Worm (Caenorhabditis elegans): ENCODE data around the gene grl-12.

The grl-12 gene

DNA sequence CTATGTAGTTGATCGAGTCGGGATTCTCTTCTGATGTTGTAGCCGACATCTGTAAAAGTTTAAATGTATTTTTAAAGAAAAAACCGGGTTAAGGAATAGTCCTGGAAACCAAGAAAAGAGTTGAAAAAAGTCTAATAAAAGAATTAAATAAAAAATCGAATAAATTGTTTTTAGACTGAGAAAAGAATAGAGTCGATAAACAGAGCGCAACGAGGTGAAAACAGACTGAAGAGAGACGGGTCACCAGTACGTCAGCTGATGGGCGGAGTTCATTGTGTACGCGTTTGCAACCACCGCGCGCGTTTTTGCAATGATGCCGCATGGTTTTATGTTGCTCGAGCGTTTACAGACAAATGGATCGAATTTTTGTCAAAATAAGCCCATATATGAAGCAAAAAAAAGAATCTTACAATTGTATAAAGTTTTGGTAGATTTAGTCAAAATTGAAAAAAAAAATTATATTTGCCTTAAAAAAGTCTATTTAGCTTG, 5.5 kb downstream of the grl-12 start, which contains the start of gene atg-18 (continued):
- TF ChIP-seq R02D3.7 (tag; optimal IDR thresholded peaks at IDR 0.05), result no peak
- no peak for TF ChIP-seq nhr-25 (tag; optimal IDR thresholded peaks at IDR 0.05)

DNA sequence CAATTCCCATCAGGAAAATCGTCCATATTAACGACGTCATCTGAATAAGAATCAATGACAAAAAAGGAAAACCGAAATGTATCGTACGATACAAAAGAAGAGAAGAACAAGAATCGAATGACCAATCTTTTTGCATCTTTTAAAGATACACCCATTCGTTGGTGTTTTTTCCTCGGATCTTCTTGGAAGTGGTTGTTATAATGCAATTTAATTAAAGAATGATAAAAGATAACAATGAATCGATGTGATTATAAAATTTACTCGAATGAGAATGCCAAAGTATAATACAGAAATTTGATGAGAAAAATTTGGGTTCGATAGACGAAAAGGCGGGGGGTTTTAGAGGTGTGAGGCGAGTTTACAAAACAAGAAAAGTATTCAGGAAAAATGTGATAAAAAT, 7.8 kb downstream of the grl-12 start, which contains the start of gene F41E6.12:
Gene F41E6.12, minus strand, starts transcription at position 101 of the 400 bp plus-strand sequence.
- TF ChIP-seq ztf-11 (tag; optimal IDR thresholded peaks at IDR 0.05) (no peak), nhr-129 (tag; optimal IDR thresholded peaks at IDR 0.05) (no peak), R02D3.7 (tag; optimal IDR thresholded peaks at IDR 0.05) (no peak), ZK546.5 (tag; optimal IDR thresholded peaks at IDR 0.05) (no peak), sma-9 (GFP tag; optimal IDR thresholded peaks at IDR 0.05) (no peak), sma-9 (tag; optimal IDR thresholded peaks at IDR 0.05) (no peak)

- TF ChIP-seq ceh-82 (tag; optimal IDR thresholded peaks at IDR 0.05), result no peak
- TF ChIP-seq lin-39 (tag; optimal IDR thresholded peaks at IDR 0.05), result no peak
- TF ChIP-seq dmd-4 (tag; optimal IDR thresholded peaks at IDR 0.05), result no peak
- no peak for TF ChIP-seq nhr-12 (tag; optimal IDR thresholded peaks at IDR 0.05)
- no peak for TF ChIP-seq unc-39 (tag; optimal IDR thresholded peaks at IDR 0.05)
- no peak for TF ChIP-seq ztf-11 (tag; optimal IDR thresholded peaks at IDR 0.05)
- TF ChIP-seq gmeb-1 (tag; optimal IDR thresholded peaks at IDR 0.05), result no peak
- TF ChIP-seq C34F6.9 (tag; optimal IDR thresholded peaks at IDR 0.05), result no peak
- no peak for TF ChIP-seq ama-1 (optimal IDR thresholded peaks at IDR 0.05)
- TF ChIP-seq mab-5 (tag; optimal IDR thresholded peaks at IDR 0.05), result no peak
- TF ChIP-seq sem-4 (tag; optimal IDR thresholded peaks at IDR 0.05), result no peak
- TF ChIP-seq lsy-2 (tag; optimal IDR thresholded peaks at IDR 0.05), result no peak
- TF ChIP-seq sma-9 (GFP tag; optimal IDR thresholded peaks at IDR 0.05), result no peak
- no peak for TF ChIP-seq sma-9 (tag; optimal IDR thresholded peaks at IDR 0.05)
- no peak for TF ChIP-seq skn-1 (tag; optimal IDR thresholded peaks at IDR 0.05)
- no peak for TF ChIP-seq elt-3 (tag; optimal IDR thresholded peaks at IDR 0.05)
Observed at ce11 chrV:8627580-8627979, 9.2 kb downstream of the grl-12 start.

DNA sequence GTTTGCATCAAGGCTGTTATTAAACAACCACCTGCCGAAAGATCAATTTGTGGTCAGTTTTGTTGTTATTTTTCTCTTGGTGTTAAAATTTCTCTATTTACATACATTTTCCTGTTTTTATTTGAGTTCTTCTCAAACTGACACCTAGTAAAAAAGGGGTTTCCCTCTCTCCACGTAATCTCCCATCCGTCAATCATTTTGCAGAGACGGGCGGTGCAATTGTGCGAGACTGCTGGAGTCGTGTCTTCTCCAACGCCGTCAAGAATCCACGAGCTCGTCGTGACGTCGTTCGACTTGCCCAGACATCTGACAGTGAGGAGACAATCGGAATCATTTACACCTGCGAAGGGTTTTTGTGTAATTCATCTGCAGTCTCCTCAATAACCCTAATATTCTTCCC, 10.4 kb downstream of the grl-12 start:
- TF ChIP-seq nhr-12 (tag; optimal IDR thresholded peaks at IDR 0.05) (no peak), ztf-1 (GFP tag; conservative IDR thresholded peaks at IDR 0.05) (no peak)

- TF ChIP-seq fos-1 (tag; optimal IDR thresholded peaks at IDR 0.05) (no peak), unc-55 (GFP tag; optimal IDR thresholded peaks at IDR 0.05) (peak; percentile 10), unc-62 (GFP tag; optimal IDR thresholded peaks at IDR 0.05) (no peak)
Observed at ce11 chrV:8623754-8624153, 13.1 kb downstream of the grl-12 start, which contains the start of gene F41E6.17. Gene F41E6.17, plus strand, starts transcription at chrV:8624101.

DNA sequence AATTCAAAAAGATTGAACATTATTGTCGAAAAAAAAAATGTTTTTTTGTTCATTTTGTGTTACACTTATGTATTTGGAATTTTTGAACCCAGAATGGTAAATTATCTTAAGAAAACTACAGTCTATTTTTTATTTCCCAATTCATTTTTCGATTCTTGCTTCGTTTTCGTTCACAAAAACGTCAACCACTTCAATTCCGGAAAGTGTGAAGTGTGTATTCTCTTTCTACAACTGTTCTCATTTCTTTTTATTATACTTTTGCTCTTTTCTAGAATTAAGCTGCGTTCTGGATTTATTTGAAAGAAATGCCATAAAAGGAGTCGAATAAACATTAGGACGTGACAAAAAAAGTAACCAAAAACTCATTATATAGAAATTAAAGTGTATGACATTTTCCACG, 14.5 kb downstream of the grl-12 start, which contains the start of gene F41E6.1:
Gene F41E6.1, plus strand, starts transcription at position 301 of the 400 bp plus-strand sequence.
- TF ChIP-seq nhr-11 (tag; optimal IDR thresholded peaks at IDR 0.05) (no peak), ztf-11 (tag; optimal IDR thresholded peaks at IDR 0.05) (no peak)

DNA sequence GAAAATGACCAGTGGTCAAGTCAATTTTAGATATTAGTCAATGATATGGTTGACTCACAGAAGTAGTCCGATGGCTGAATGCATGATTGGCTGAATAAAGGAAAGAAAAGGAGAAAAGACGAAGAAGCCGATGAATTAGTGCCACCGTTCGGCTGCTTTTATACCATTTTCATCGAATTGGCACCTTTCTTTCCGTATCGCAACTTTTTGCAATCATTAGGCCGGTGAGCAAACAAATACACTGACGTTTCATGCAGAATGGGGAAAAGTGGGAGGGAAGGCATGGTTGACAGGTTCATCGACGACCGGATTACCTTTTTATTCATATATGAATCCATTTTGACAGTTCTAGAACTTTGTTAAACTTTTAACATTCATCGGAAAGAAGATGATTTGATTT, 15.6 kb downstream of the grl-12 start, which contains the start of gene idpc-2:
Gene idpc-2, minus strand, starts transcription at position 101 of the 400 bp plus-strand sequence.
- TF ChIP-seq nhr-6 (tag; optimal IDR thresholded peaks at IDR 0.05) (no peak), aly-2 (tag; optimal IDR thresholded peaks at IDR 0.05) (no peak), nhr-129 (tag; optimal IDR thresholded peaks at IDR 0.05) (no peak), ama-1 (optimal IDR thresholded peaks at IDR 0.05) (no peak), sma-9 (GFP tag; optimal IDR thresholded peaks at IDR 0.05) (no peak), sma-9 (tag; optimal IDR thresholded peaks at IDR 0.05) (no peak), nhr-11 (tag; optimal IDR thresholded peaks at IDR 0.05) (no peak), nhr-25 (tag; optimal IDR thresholded peaks at IDR 0.05) (no peak), alr-1 (tag; optimal IDR thresholded peaks at IDR 0.05) (no peak), blmp-1 (tag; optimal IDR thresholded peaks at IDR 0.05; ENCODE audit: insufficient read depth) (no peak), dmd-4 (tag; optimal IDR thresholded peaks at IDR 0.05) (no peak), snpc-4 (tag; optimal IDR thresholded peaks at IDR 0.05) (no peak), crh-2 (tag; optimal IDR thresholded peaks at IDR 0.05) (no peak), gmeb-1 (tag; optimal IDR thresholded peaks at IDR 0.05) (no peak), C34F6.9 (tag; optimal IDR thresholded peaks at IDR 0.05) (no peak), Y55F3AM.14 (GFP tag; optimal IDR thresholded peaks at IDR 0.05) (no peak), nhr-21 (tag; optimal IDR thresholded peaks at IDR 0.05) (no peak), ceh-16 (tag; optimal IDR thresholded peaks at IDR 0.05) (no peak), mab-5 (tag; optimal IDR thresholded peaks at IDR 0.05) (no peak), ceh-82 (tag; optimal IDR thresholded peaks at IDR 0.05) (no peak)

Data from whole organism, L2 larva.